Worm (Caenorhabditis elegans) whole organism, L4/young adult: ENCODE results near the gene glr-7.

Experiments
- W03F9.2 ChIP-seq: fragments of 150-350 bp; optimal IDR thresholded peaks from 2 replicates; lab custom pipeline; 2014; ENCODE audit warnings: missing biosample characterization, missing genetic modification characterization
- dao-5 ChIP-seq: sonication (generic microtip); optimal IDR thresholded peaks from 2 replicates; lab custom pipeline; 2016; ENCODE audit warnings: missing genotype, missing genetic modification characterization, moderate library complexity, missing compliant biosample characterization
- him-1 ChIP-seq: sonication (generic microtip); optimal IDR thresholded peaks from 2 replicates; lab custom pipeline; 2016; ENCODE audit warnings: missing genotype, missing genetic modification reagents, missing genetic modification characterization, missing compliant biosample characterization

ce11 chrX:2401883-2402282 lies 17.8 kb downstream of the glr-7 start, which contains the start of gene dhhc-9:
- peak; percentile 6 for TF ChIP-seq him-1 (tag; lab: Kevin White, UChicago)
- no peak for TF ChIP-seq dao-5
- no peak for TF ChIP-seq W03F9.2
